Fruit fly (Drosophila melanogaster) whole organism: ENCODE results near the gene hang.

Source experiments
- CG8478 ChIP-seq: fragments of >200 bp; optimal IDR thresholded peaks from 2 replicates; lab custom pipeline; 2018; ENCODE audit warnings: inconsistent platforms
- Dll ChIP-seq: fragments of >200 bp; optimal IDR thresholded peaks from 2 replicates; lab custom pipeline; 2017
- EcR ChIP-seq, 2 experiments: fragments of >200 bp; optimal IDR thresholded peaks; 2 replicates each; lab custom pipeline; 2017; ENCODE audit warnings: missing biosample characterization in 2 of 2, missing genetic modification characterization in 2 of 2, missing genetic modification reagents in 2 of 2
- pan ChIP-seq: fragments of >200 bp; optimal IDR thresholded peaks from 2 replicates; lab custom pipeline; 2017
- psq ChIP-seq: fragments of >200 bp; optimal IDR thresholded peaks from 2 replicates; lab custom pipeline; 2017
- usp ChIP-seq: fragments of >200 bp; optimal IDR thresholded peaks from 2 replicates; lab custom pipeline; 2017; ENCODE audit warnings: missing biosample characterization, missing genetic modification characterization, mixed read lengths

The hang gene

dm6 chrX:16422466-16423124 is at the start of gene hang:
TSS of gene hang (plus strand) at chrX:16422831.
- TF ChIP-seq Dll = no peak
- TF ChIP-seq psq (lab: Kevin White, UChicago) = no peak

- TF ChIP-seq pan (lab: Kevin White, UChicago) (no peak), usp (no peak), EcR (GFP tag; optimal IDR thresholded peaks at IDR 0.05; lab: Kevin White, UChicago) (no peak), Dll (no peak), psq (lab: Kevin White, UChicago) (no peak), CG8478 (lab: Kevin White, UChicago) (no peak)
Observed at dm6 chrX:16373541-16373940, 49.1 kb upstream of the hang start.

dm6 chrX:16374059-16374458 is 48.6 kb upstream of the hang start:
- no peak for TF ChIP-seq pan (lab: Kevin White, UChicago)
- TF ChIP-seq psq (lab: Kevin White, UChicago) = no peak
- no peak for TF ChIP-seq Dll

dm6 chrX:16383667-16384515 is 38.7 kb upstream of the hang start:
- no peak for TF ChIP-seq EcR (GFP tag; optimal IDR thresholded peaks at IDR 0.05; lab: Kevin White, UChicago)
- no peak for TF ChIP-seq Dll
- no peak for TF ChIP-seq CG8478 (lab: Kevin White, UChicago)
- no peak for TF ChIP-seq psq (lab: Kevin White, UChicago)
- TF ChIP-seq pan (lab: Kevin White, UChicago) = no peak
- no peak for TF ChIP-seq usp

dm6 chrX:16384843-16385726 is 37.5 kb upstream of the hang start, which contains the start of the genes CG9992 and CG4239:
TSS of gene CG9992 (minus strand) at chrX:16384908.
TSS of gene CG4239 (plus strand) at chrX:16385278.
- TF ChIP-seq CG8478 (lab: Kevin White, UChicago) = no peak
- TF ChIP-seq Dll = no peak
- no peak for TF ChIP-seq EcR (GFP tag; optimal IDR thresholded peaks at IDR 0.05; lab: Kevin White, UChicago)
- no peak for TF ChIP-seq pan (lab: Kevin White, UChicago)

- no peak for TF ChIP-seq EcR (GFP tag; optimal IDR thresholded peaks at IDR 0.05; lab: Kevin White, UChicago)
- no peak for TF ChIP-seq Dll
- no peak for TF ChIP-seq pan (lab: Kevin White, UChicago)
- no peak for TF ChIP-seq psq (lab: Kevin White, UChicago)
- no peak for TF ChIP-seq CG8478 (lab: Kevin White, UChicago)
- no peak for TF ChIP-seq usp
Observed at dm6 chrX:16385942-16386392, 36.7 kb upstream of the hang start.

- no peak for TF ChIP-seq CG8478 (lab: Kevin White, UChicago)
- no peak for TF ChIP-seq usp
- TF ChIP-seq pan (lab: Kevin White, UChicago) = no peak
- TF ChIP-seq psq (lab: Kevin White, UChicago) = no peak
- TF ChIP-seq EcR (GFP tag; optimal IDR thresholded peaks at IDR 0.05; lab: Kevin White, UChicago) = no peak
- TF ChIP-seq Dll = no peak
Observed at dm6 chrX:16391397-16391796, 31.2 kb upstream of the hang start, which contains the start of the genes TH1 and mei-41. TSS of gene TH1 (minus strand) at chrX:16391438. TSS of gene mei-41 (plus strand) at chrX:16391698.

dm6 chrX:16403811-16404420 is 18.7 kb upstream of the hang start:
- TF ChIP-seq pan (lab: Kevin White, UChicago) = no peak
- TF ChIP-seq usp = no peak
- TF ChIP-seq EcR (GFP tag; optimal IDR thresholded peaks at IDR 0.05; lab: Kevin White, UChicago) = no peak
- TF ChIP-seq Dll = no peak
- no peak for TF ChIP-seq psq (lab: Kevin White, UChicago)
- TF ChIP-seq CG8478 (lab: Kevin White, UChicago) = no peak

dm6 chrX:16404803-16405202 is 17.8 kb upstream of the hang start, which contains the start of gene CG9981:
TSS of gene CG9981 (minus strand) at chrX:16405122.
- TF ChIP-seq usp (no peak), EcR (GFP tag; optimal IDR thresholded peaks at IDR 0.05; lab: Kevin White, UChicago) (no peak), CG8478 (lab: Kevin White, UChicago) (no peak), Dll (no peak), psq (lab: Kevin White, UChicago) (no peak), pan (lab: Kevin White, UChicago) (no peak)

- TF ChIP-seq CG8478 (lab: Kevin White, UChicago) (no peak), EcR (GFP tag; optimal IDR thresholded peaks at IDR 0.05; lab: Kevin White, UChicago) (no peak), Dll (no peak), pan (lab: Kevin White, UChicago) (no peak), psq (lab: Kevin White, UChicago) (no peak), usp (no peak)
Observed at dm6 chrX:16405209-16405608, 17.4 kb upstream of the hang start, which contains the start of gene CG4301. TSS of gene CG4301 (plus strand) at chrX:16405509.

dm6 chrX:16406083-16406482 is 16.5 kb upstream of the hang start:
- TF ChIP-seq CG8478 (lab: Kevin White, UChicago) = no peak
- TF ChIP-seq Dll = no peak
- TF ChIP-seq psq (lab: Kevin White, UChicago) = no peak
- no peak for TF ChIP-seq EcR (GFP tag; optimal IDR thresholded peaks at IDR 0.05; lab: Kevin White, UChicago)
- no peak for TF ChIP-seq usp
- TF ChIP-seq pan (lab: Kevin White, UChicago) = no peak
